Worm (Caenorhabditis elegans) whole organism, L3 larva: Measurements from ENCODE around the gene srw-69.

ENCODE experiments used
- R02D3.7 ChIP-seq: fragments of 150-350 bp; optimal IDR thresholded peaks from 2 replicates; lab custom pipeline; 2014; ENCODE audit warnings: missing biosample characterization, missing genetic modification characterization
- ZK546.5 ChIP-seq: sonication (generic microtip); optimal IDR thresholded peaks from 2 replicates; lab custom pipeline; 2017; ENCODE audit warnings: missing biosample characterization, missing genetic modification characterization
- aly-2 ChIP-seq: fragments of 150-350 bp; optimal IDR thresholded peaks from 2 replicates; lab custom pipeline; 2014; ENCODE audit warnings: missing biosample characterization, missing genetic modification characterization
- ama-1 ChIP-seq: fragments of 150-350 bp; optimal IDR thresholded peaks from 2 replicates; lab custom pipeline; 2018
- ceh-16 ChIP-seq: sonication (generic microtip); optimal IDR thresholded peaks from 2 replicates; lab custom pipeline; 2017; ENCODE audit warnings: missing biosample characterization, missing genetic modification characterization
- ceh-82 ChIP-seq: fragments of 150-350 bp; optimal IDR thresholded peaks from 2 replicates; lab custom pipeline; 2014; ENCODE audit warnings: missing biosample characterization, missing genetic modification characterization
- ceh-9 ChIP-seq: sonication (generic microtip); optimal IDR thresholded peaks from 2 replicates; lab custom pipeline; 2018; ENCODE audit warnings: missing biosample characterization, missing genetic modification characterization
- daf-12 ChIP-seq: fragments of 150-350 bp; optimal IDR thresholded peaks from 2 replicates; lab custom pipeline; 2014; ENCODE audit warnings: missing biosample characterization, missing genetic modification reagents, missing genetic modification characterization
- egl-27 ChIP-seq: sonication (generic microtip); optimal IDR thresholded peaks from 4 replicates; lab custom pipeline; 2017; ENCODE audit warnings: missing biosample characterization, missing genetic modification reagents, missing genetic modification characterization
- egl-5 ChIP-seq: fragments of 150-350 bp; optimal IDR thresholded peaks from 2 replicates; lab custom pipeline; 2017; ENCODE audit warnings: missing biosample characterization, missing genetic modification reagents, missing genetic modification characterization, inconsistent platforms
- elt-1 ChIP-seq: fragments of 150-350 bp; optimal IDR thresholded peaks from 2 replicates; lab custom pipeline; 2014; ENCODE audit warnings: missing biosample characterization, missing genetic modification characterization
- elt-2 ChIP-seq: sonication (generic microtip); optimal IDR thresholded peaks from 2 replicates; lab custom pipeline; 2016; ENCODE audit warnings: missing genetic modification reagents, mild to moderate bottlenecking, missing genetic modification characterization, missing compliant biosample characterization
- elt-3 ChIP-seq, 3 experiments: fragments of 150-350 bp in 1 of 3; sonication (generic microtip) in 2 of 3; optimal IDR thresholded peaks; 2 replicates in 2 of 3; 4 replicates in 1 of 3; lab custom pipeline; 2014 to 2017; ENCODE audit warnings: missing biosample characterization in 3 of 3, missing genetic modification characterization in 3 of 3
- eor-1 ChIP-seq, 2 experiments: fragments of 150-350 bp; optimal IDR thresholded peaks; 2 replicates each; lab custom pipeline; 2014 to 2018; ENCODE audit warnings: missing biosample characterization in 2 of 2, missing genetic modification characterization in 2 of 2
- fkh-10 ChIP-seq: sonication (generic microtip); optimal IDR thresholded peaks from 2 replicates; lab custom pipeline; 2017; ENCODE audit warnings: missing biosample characterization, missing genetic modification reagents, missing genetic modification characterization
- fkh-2 ChIP-seq: fragments of 150-350 bp; optimal IDR thresholded peaks from 2 replicates; lab custom pipeline; 2014; ENCODE audit warnings: missing biosample characterization, missing genetic modification reagents, missing genetic modification characterization
- fos-1 ChIP-seq: fragments of 150-350 bp; optimal IDR thresholded peaks from 2 replicates; lab custom pipeline; 2014; ENCODE audit warnings: missing biosample characterization, missing genetic modification characterization
- jun-1 ChIP-seq: fragments of 150-350 bp; optimal IDR thresholded peaks from 2 replicates; lab custom pipeline; 2014; ENCODE audit warnings: missing biosample characterization, missing genetic modification reagents, missing genetic modification characterization
- lin-15B ChIP-seq: fragments of 150-350 bp; optimal IDR thresholded peaks from 2 replicates; lab custom pipeline; 2014; ENCODE audit warnings: missing biosample characterization, missing genetic modification characterization
- lin-39 ChIP-seq: fragments of 150-350 bp; optimal IDR thresholded peaks from 2 replicates; lab custom pipeline; 2018; ENCODE audit warnings: missing biosample characterization, missing genetic modification reagents, missing genetic modification characterization
- lsy-12 ChIP-seq: sonication (generic microtip); optimal IDR thresholded peaks from 2 replicates; lab custom pipeline; 2016; ENCODE audit warnings: mild to moderate bottlenecking, missing genetic modification characterization, missing compliant biosample characterization
- mdl-1 ChIP-seq: fragments of 150-350 bp; optimal IDR thresholded peaks from 2 replicates; lab custom pipeline; 2014; ENCODE audit warnings: missing biosample characterization, missing genetic modification characterization
- mml-1 ChIP-seq: fragments of 150-350 bp; sonication (generic microtip); optimal IDR thresholded peaks from 3 replicates; lab custom pipeline; 2014; ENCODE audit warnings: missing biosample characterization, missing genetic modification characterization
- nfya-1 ChIP-seq: sonication (generic microtip); optimal IDR thresholded peaks from 2 replicates; lab custom pipeline; 2017; ENCODE audit warnings: missing genetic modification characterization, mild to moderate bottlenecking, missing compliant biosample characterization, antibody characterized with exemption, moderate library complexity; ENCODE audit not compliant: insufficient read depth
- nhr-11 ChIP-seq: fragments of 150-350 bp; optimal IDR thresholded peaks from 2 replicates; lab custom pipeline; 2014; ENCODE audit warnings: missing biosample characterization, missing genetic modification characterization
- nhr-12 ChIP-seq: fragments of 150-350 bp; optimal IDR thresholded peaks from 2 replicates; lab custom pipeline; 2014; ENCODE audit warnings: missing biosample characterization, missing genetic modification characterization
- nhr-23 ChIP-seq: fragments of 150-350 bp; optimal IDR thresholded peaks from 2 replicates; lab custom pipeline; 2014; ENCODE audit warnings: missing biosample characterization, missing genetic modification reagents, missing genetic modification characterization
- nhr-237 ChIP-seq: fragments of 150-350 bp; optimal IDR thresholded peaks from 2 replicates; lab custom pipeline; 2014; ENCODE audit warnings: missing biosample characterization, missing genetic modification characterization
- nhr-25 ChIP-seq: sonication (generic microtip); optimal IDR thresholded peaks from 2 replicates; lab custom pipeline; 2017; ENCODE audit warnings: missing biosample characterization, missing genetic modification characterization
- nhr-43 ChIP-seq: sonication (generic microtip); optimal IDR thresholded peaks from 2 replicates; lab custom pipeline; 2016; ENCODE audit warnings: mild to moderate bottlenecking, missing genetic modification characterization, missing compliant biosample characterization; ENCODE audit not compliant: poor library complexity, severe bottlenecking
- nhr-67 ChIP-seq: fragments of 150-350 bp; optimal IDR thresholded peaks from 2 replicates; lab custom pipeline; 2014; ENCODE audit warnings: missing biosample characterization, missing genetic modification characterization
- nhr-76 ChIP-seq: fragments of 150-350 bp; sonication (generic microtip); optimal IDR thresholded peaks from 5 replicates; lab custom pipeline; 2014; ENCODE audit warnings: missing biosample characterization, missing genetic modification characterization
- nhr-77 ChIP-seq: fragments of 150-350 bp; optimal IDR thresholded peaks from 2 replicates; lab custom pipeline; 2014; ENCODE audit warnings: missing biosample characterization, missing genetic modification characterization
- pha-4 ChIP-seq: fragments of 150-350 bp; optimal IDR thresholded peaks from 2 replicates; lab custom pipeline; 2014; ENCODE audit warnings: missing biosample characterization, missing genetic modification reagents, missing genetic modification characterization
- pqm-1 ChIP-seq: fragments of 150-350 bp; optimal IDR thresholded peaks from 2 replicates; lab custom pipeline; 2017; ENCODE audit warnings: missing biosample characterization, missing genetic modification characterization, inconsistent platforms
- sea-2 ChIP-seq: fragments of 150-350 bp; sonication (generic microtip); optimal IDR thresholded peaks from 4 replicates; lab custom pipeline; 2014; ENCODE audit warnings: missing biosample characterization, missing genetic modification reagents, missing genetic modification characterization
- skn-1 ChIP-seq: fragments of 150-350 bp; optimal IDR thresholded peaks from 2 replicates; lab custom pipeline; 2014; ENCODE audit warnings: missing biosample characterization, missing genetic modification characterization
- snpc-4 ChIP-seq: fragments of 150-350 bp; optimal IDR thresholded peaks from 2 replicates; lab custom pipeline; 2014; ENCODE audit warnings: missing biosample characterization, missing genetic modification characterization
- tbx-2 ChIP-seq: sonication (generic microtip); optimal IDR thresholded peaks from 2 replicates; lab custom pipeline; 2016; ENCODE audit warnings: mild to moderate bottlenecking, missing genetic modification characterization, missing compliant biosample characterization
- unc-39 ChIP-seq: sonication (generic microtip); optimal IDR thresholded peaks from 4 replicates; lab custom pipeline; 2017; ENCODE audit warnings: missing biosample characterization, missing genetic modification characterization
- unc-62 ChIP-seq: fragments of 150-350 bp; sonication (generic microtip); optimal IDR thresholded peaks from 4 replicates; lab custom pipeline; 2014; ENCODE audit warnings: missing biosample characterization, missing genetic modification reagents, missing genetic modification characterization
- zag-1 ChIP-seq: fragments of 150-350 bp; optimal IDR thresholded peaks from 2 replicates; lab custom pipeline; 2014; ENCODE audit warnings: missing biosample characterization, missing genetic modification characterization
- ztf-11 ChIP-seq: fragments of 150-350 bp; optimal IDR thresholded peaks from 2 replicates; lab custom pipeline; 2014; ENCODE audit warnings: missing biosample characterization, missing genetic modification characterization
- ztf-4 ChIP-seq: fragments of 150-350 bp; optimal IDR thresholded peaks from 2 replicates; lab custom pipeline; 2014; ENCODE audit warnings: missing biosample characterization, missing genetic modification characterization

Gene srw-69

ce11 chrV:7437538-7437937 is 8.8 kb upstream of the srw-69 start, which contains the start of gene F25E5.9:
Gene F25E5.9, minus strand, starts transcription at chrV:7437919.
- TF ChIP-seq lin-15B (tag; lab: Kevin White, UChicago) (peak; percentile 7), skn-1 (tag; lab: Kevin White, UChicago) (no peak), ama-1 (lab: Kevin White, UChicago) (peak; percentile 10), fkh-10 (GFP tag; lab: Kevin White, UChicago) (peak; percentile 28), nfya-1 (peak; percentile 51), pha-4 (tag; lab: Kevin White, UChicago) (no peak), ceh-82 (tag; lab: Kevin White, UChicago) (no peak), lin-39 (tag; lab: Kevin White, UChicago) (peak; percentile 3), pqm-1 (no peak), snpc-4 (tag; lab: Kevin White, UChicago) (peak; percentile 32), nhr-43 (tag; lab: Kevin White, UChicago) (no peak), nhr-11 (tag; lab: Kevin White, UChicago) (no peak)

ce11 chrV:7436911-7437310 is 8.1 kb upstream of the srw-69 start:
- peak; percentile 28 for TF ChIP-seq tbx-2
- no peak for TF ChIP-seq nhr-67 (tag; lab: Kevin White, UChicago)
- peak; percentile 16 for TF ChIP-seq nfya-1
- no peak for TF ChIP-seq eor-1 (tag; optimal IDR thresholded peaks at IDR 0.05; lab: Kevin White, UChicago)
- TF ChIP-seq nhr-23 (tag; lab: Kevin White, UChicago), result peak; percentile 72
- TF ChIP-seq pha-4 (tag; lab: Kevin White, UChicago), result peak; percentile 14
- TF ChIP-seq egl-27 (tag; lab: Kevin White, UChicago), result no peak
- TF ChIP-seq mml-1, result no peak
- TF ChIP-seq mdl-1, result no peak
- TF ChIP-seq nhr-25, result peak; percentile 78
- TF ChIP-seq pqm-1, result no peak
- no peak for TF ChIP-seq ceh-9 (tag; lab: Kevin White, UChicago)
- TF ChIP-seq nhr-11 (tag; lab: Kevin White, UChicago), result no peak
- TF ChIP-seq lin-39 (tag; lab: Kevin White, UChicago), result no peak
- no peak for TF ChIP-seq ztf-11 (tag; lab: Kevin White, UChicago)
- no peak for TF ChIP-seq fos-1 (tag; lab: Kevin White, UChicago)
- no peak for TF ChIP-seq lin-15B (tag; lab: Kevin White, UChicago)
- TF ChIP-seq ztf-4, result no peak
- peak in 2 of 3 experiments; percentile 14 to 91 for TF ChIP-seq elt-3 (tag; optimal IDR thresholded peaks at IDR 0.05; lab: Kevin White, UChicago)
- TF ChIP-seq snpc-4 (tag; lab: Kevin White, UChicago), result no peak
- no peak for TF ChIP-seq R02D3.7
- no peak for TF ChIP-seq ceh-82 (tag; lab: Kevin White, UChicago)
- TF ChIP-seq fkh-2 (tag; lab: Kevin White, UChicago), result no peak
- no peak for TF ChIP-seq zag-1 (tag; lab: Kevin White, UChicago)
- TF ChIP-seq ZK546.5, result no peak
- TF ChIP-seq lsy-12 (tag; lab: Kevin White, UChicago), result no peak
- TF ChIP-seq ama-1 (lab: Kevin White, UChicago), result peak; percentile 98
- TF ChIP-seq daf-12, result no peak
- no peak for TF ChIP-seq fkh-10 (GFP tag; lab: Kevin White, UChicago)
- no peak for TF ChIP-seq aly-2 (tag; lab: Kevin White, UChicago)
- TF ChIP-seq ceh-16 (tag; lab: Kevin White, UChicago), result no peak
- TF ChIP-seq nhr-12 (tag; lab: Kevin White, UChicago), result no peak
- no peak for TF ChIP-seq elt-1
- TF ChIP-seq unc-62 (GFP tag; lab: Kevin White, UChicago), result no peak
- TF ChIP-seq egl-5 (tag; lab: Kevin White, UChicago), result no peak
- no peak for TF ChIP-seq nhr-237
- TF ChIP-seq jun-1 (tag; lab: Kevin White, UChicago), result no peak
- no peak for TF ChIP-seq nhr-76 (tag; lab: Kevin White, UChicago)
- TF ChIP-seq unc-39, result no peak
- TF ChIP-seq sea-2 (GFP tag; lab: Kevin White, UChicago), result no peak
- no peak for TF ChIP-seq nhr-77 (tag; lab: Kevin White, UChicago)
- TF ChIP-seq elt-2 (tag; lab: Kevin White, UChicago), result no peak
- TF ChIP-seq nhr-43 (tag; lab: Kevin White, UChicago), result peak; percentile 90
